Fruit fly (Drosophila melanogaster) whole organism, embryonic: ENCODE data around the gene salr.

Experiments used
- Blimp-1 ChIP-seq: fragments of 200-800 bp; sonication (Bioruptor generic); optimal IDR thresholded peaks from 3 replicates; lab custom pipeline; 2018; ENCODE audit warnings: missing biosample characterization, missing genetic modification characterization, mild to moderate bottlenecking, moderate library complexity, missing genetic modification reagents
- Bteb2 ChIP-seq: fragments of 200-800 bp; sonication (Bioruptor generic); optimal IDR thresholded peaks from 2 replicates; lab custom pipeline; 2016; ENCODE audit warnings: missing biosample characterization, missing genetic modification characterization
- CG10565 ChIP-seq: fragments of 200-800 bp; sonication (Bioruptor generic); optimal IDR thresholded peaks from 3 replicates; lab custom pipeline; 2016; ENCODE audit warnings: missing biosample characterization, mild to moderate bottlenecking, missing genetic modification characterization
- CG10654 ChIP-seq: fragments of 200-800 bp; sonication (Bioruptor generic); optimal IDR thresholded peaks from 2 replicates; lab custom pipeline; 2016; ENCODE audit warnings: missing biosample characterization, missing genetic modification characterization
- CG10979 ChIP-seq: fragments of 200-800 bp; sonication (Bioruptor generic); optimal IDR thresholded peaks from 2 replicates; lab custom pipeline; 2018; ENCODE audit warnings: missing biosample characterization, mild to moderate bottlenecking, missing genetic modification characterization, moderate library complexity
- CG13775 ChIP-seq: fragments of 200-800 bp; sonication (Bioruptor generic); optimal IDR thresholded peaks from 3 replicates; lab custom pipeline; 2017; ENCODE audit warnings: missing biosample characterization, mild to moderate bottlenecking, missing genetic modification characterization
- CG14710 ChIP-seq: fragments of 200-800 bp; sonication (Bioruptor generic); optimal IDR thresholded peaks from 3 replicates; lab custom pipeline; 2019; ENCODE audit warnings: missing biosample characterization, mild to moderate bottlenecking, missing genetic modification characterization, moderate library complexity
- CG17328 ChIP-seq: fragments of 200-800 bp; sonication (Bioruptor generic); IDR thresholded peaks from 2 replicates; pipeline ENCODE4 v1.3.6; 2022; ENCODE audit warnings: missing biosample characterization, missing genetic modification characterization
- CG17361 ChIP-seq: fragments of 200-800 bp; sonication (Bioruptor generic); IDR thresholded peaks from 3 replicates; pipeline ENCODE4 v1.3.6; 2022; ENCODE audit warnings: missing biosample characterization, missing genetic modification characterization
- CG18011 ChIP-seq: fragments of 200-800 bp; sonication (Bioruptor generic); optimal IDR thresholded peaks from 2 replicates; lab custom pipeline; 2017; ENCODE audit warnings: missing biosample characterization, missing genetic modification characterization, mild to moderate bottlenecking, moderate library complexity, missing genotype
- CG2199 ChIP-seq: fragments of 200-800 bp; sonication (Bioruptor generic); IDR thresholded peaks from 3 replicates; pipeline ENCODE4 v1.3.6; 2022; ENCODE audit warnings: missing biosample characterization, missing genetic modification characterization
- CG2712 ChIP-seq: fragments of 200-800 bp; optimal IDR thresholded peaks from 3 replicates; lab custom pipeline; 2019; ENCODE audit warnings: missing biosample characterization, mild to moderate bottlenecking, missing genetic modification characterization, moderate library complexity
- CG30020 ChIP-seq: fragments of 200-800 bp; optimal IDR thresholded peaks from 2 replicates; lab custom pipeline; 2019; ENCODE audit warnings: missing biosample characterization, mild to moderate bottlenecking, missing genetic modification characterization, moderate library complexity
- CG31388 ChIP-seq: fragments of 200-800 bp; sonication (Bioruptor generic); optimal IDR thresholded peaks from 2 replicates; lab custom pipeline; 2016; ENCODE audit warnings: missing biosample characterization, missing genetic modification characterization
- CG32772 ChIP-seq: fragments of 200-800 bp; sonication (Bioruptor generic); IDR thresholded peaks from 2 replicates; pipeline ENCODE4 v1.3.6; 2022; ENCODE audit warnings: missing biosample characterization, missing genetic modification characterization
- CG34376 ChIP-seq: fragments of 200-800 bp; sonication (Bioruptor generic); optimal IDR thresholded peaks from 2 replicates; lab custom pipeline; 2018; ENCODE audit warnings: missing biosample characterization, mild to moderate bottlenecking, missing genetic modification characterization
- CG3995 ChIP-seq: fragments of 200-800 bp; sonication (Bioruptor generic); optimal IDR thresholded peaks from 3 replicates; lab custom pipeline; 2016; ENCODE audit warnings: missing biosample characterization, missing genetic modification characterization
- CG4282 ChIP-seq: fragments of 200-800 bp; sonication (Bioruptor generic); optimal IDR thresholded peaks from 2 replicates; lab custom pipeline; 2016; ENCODE audit warnings: missing biosample characterization, missing genetic modification characterization
- CG7556 ChIP-seq: fragments of 200-800 bp; sonication (Bioruptor generic); optimal IDR thresholded peaks from 2 replicates; lab custom pipeline; 2017; ENCODE audit warnings: missing biosample characterization, mild to moderate bottlenecking, missing genetic modification characterization
- CG9727 ChIP-seq: fragments of 200-800 bp; sonication (Bioruptor generic); optimal IDR thresholded peaks from 3 replicates; lab custom pipeline; 2017; ENCODE audit warnings: missing biosample characterization, mild to moderate bottlenecking, missing genetic modification characterization
- CTCF ChIP-seq: fragments of 200-800 bp; sonication (Bioruptor generic); optimal IDR thresholded peaks from 2 replicates; lab custom pipeline; 2017; ENCODE audit warnings: missing biosample characterization, mild to moderate bottlenecking, missing genetic modification characterization, moderate library complexity
- Deaf1 ChIP-seq: fragments of 200-800 bp; optimal IDR thresholded peaks from 3 replicates; lab custom pipeline; 2019; ENCODE audit warnings: missing biosample characterization, mild to moderate bottlenecking, missing genetic modification characterization, moderate library complexity
- Gsc ChIP-seq: fragments of 200-800 bp; sonication (Bioruptor generic); IDR thresholded peaks from 2 replicates; pipeline ENCODE4 v1.3.6; 2022; ENCODE audit warnings: missing biosample characterization, missing genetic modification characterization
- H15 ChIP-seq: fragments of 200-800 bp; sonication (Bioruptor generic); IDR thresholded peaks from 3 replicates; pipeline ENCODE4 v1.3.6; 2022; ENCODE audit warnings: missing biosample characterization, missing genetic modification characterization
- HLH4C ChIP-seq: fragments of 200-800 bp; sonication (Bioruptor generic); IDR thresholded peaks from 3 replicates; pipeline ENCODE4 v1.3.6; 2022; ENCODE audit warnings: missing biosample characterization, missing genetic modification characterization; ENCODE audit not compliant: partially characterized antibody
- Oli ChIP-seq: fragments of 200-800 bp; sonication (Bioruptor generic); optimal IDR thresholded peaks from 2 replicates; lab custom pipeline; 2018; ENCODE audit warnings: missing biosample characterization, mild to moderate bottlenecking, missing genetic modification characterization, moderate library complexity
- Pdp1 ChIP-seq, 2 experiments: fragments of 200-800 bp; sonication (Bioruptor generic); optimal IDR thresholded peaks; 3 replicates each; lab custom pipeline; 2016; ENCODE audit warnings: missing biosample characterization in 2 of 2, missing genetic modification characterization in 2 of 2, mild to moderate bottlenecking in 1 of 2, moderate library complexity in 1 of 2
- Xrp1 ChIP-seq: fragments of 200-800 bp; sonication (Bioruptor generic); IDR thresholded peaks from 2 replicates; pipeline ENCODE4 v1.3.6; 2022; ENCODE audit warnings: missing biosample characterization, missing genetic modification characterization
- YL-1 ChIP-seq: fragments of 200-800 bp; sonication (Bioruptor generic); optimal IDR thresholded peaks from 3 replicates; lab custom pipeline; 2017; ENCODE audit warnings: missing biosample characterization, mild to moderate bottlenecking, missing genetic modification characterization
- bsh ChIP-seq, 2 experiments: fragments of 200-800 bp; sonication (Bioruptor generic); optimal IDR thresholded peaks; 2 replicates each; lab custom pipeline; 2017 to 2018; ENCODE audit warnings: mild to moderate bottlenecking in 2 of 2, missing biosample characterization in 2 of 2, missing genetic modification characterization in 2 of 2, moderate library complexity in 1 of 2
- cato ChIP-seq: fragments of 200-800 bp; sonication (Bioruptor generic); optimal IDR thresholded peaks from 2 replicates; lab custom pipeline; 2016; ENCODE audit warnings: missing biosample characterization, missing genetic modification characterization, borderline replicate concordance
- gem ChIP-seq: fragments of 200-800 bp; sonication (Bioruptor generic); optimal IDR thresholded peaks from 2 replicates; lab custom pipeline; 2019; ENCODE audit warnings: missing biosample characterization, mild to moderate bottlenecking, missing genetic modification characterization, moderate library complexity
- h ChIP-seq: fragments of >200 bp; optimal IDR thresholded peaks from 2 replicates; lab custom pipeline; 2017
- ind ChIP-seq: fragments of 200-800 bp; sonication (Bioruptor generic); optimal IDR thresholded peaks from 3 replicates; lab custom pipeline; 2016; ENCODE audit warnings: missing biosample characterization, missing genetic modification characterization
- lola ChIP-seq, 3 experiments: fragments of >200 bp in 2 of 3; fragments of 200-800 bp in 1 of 3; sonication (Bioruptor generic) in 1 of 3; optimal IDR thresholded peaks; 2 replicates each; lab custom pipeline; 2017 to 2019; ENCODE audit warnings: missing biosample characterization in 3 of 3, missing genetic modification characterization in 3 of 3, mild to moderate bottlenecking in 1 of 3, moderate library complexity in 1 of 3
- nmo ChIP-seq: fragments of 200-800 bp; sonication (Bioruptor generic); optimal IDR thresholded peaks from 2 replicates; lab custom pipeline; 2018; ENCODE audit warnings: missing biosample characterization, mild to moderate bottlenecking, missing genetic modification characterization, moderate library complexity
- oc ChIP-seq: fragments of 200-800 bp; sonication (Bioruptor generic); optimal IDR thresholded peaks from 2 replicates; lab custom pipeline; 2018; ENCODE audit warnings: missing biosample characterization, mild to moderate bottlenecking, missing genetic modification characterization, moderate library complexity
- pnt ChIP-seq: fragments of 200-800 bp; sonication (Bioruptor generic); optimal IDR thresholded peaks from 3 replicates; lab custom pipeline; 2016; ENCODE audit warnings: missing biosample characterization, missing genetic modification characterization
- prd ChIP-seq, 3 experiments: fragments of >200 bp in 2 of 3; fragments of 200-800 bp in 1 of 3; sonication (Bioruptor generic) in 1 of 3; optimal IDR thresholded peaks in 2 of 3; IDR thresholded peaks in 1 of 3; 2 replicates in 2 of 3; 3 replicates in 1 of 3; pipeline versions ENCODE4 v1.3.6 to Lab custom; 2017 to 2022; ENCODE audit warnings: missing biosample characterization in 1 of 3, missing genetic modification characterization in 1 of 3
- rib ChIP-seq: fragments of 200-800 bp; sonication (Bioruptor generic); IDR thresholded peaks from 2 replicates; pipeline ENCODE4 v1.3.6; 2022; ENCODE audit warnings: missing biosample characterization, missing genetic modification characterization
- row ChIP-seq: fragments of 200-800 bp; sonication (Bioruptor generic); IDR thresholded peaks from 3 replicates; pipeline ENCODE4 v1.3.6; 2022; ENCODE audit warnings: missing biosample characterization, missing genetic modification characterization
- tio ChIP-seq: fragments of 200-800 bp; sonication (Bioruptor generic); optimal IDR thresholded peaks from 2 replicates; lab custom pipeline; 2017; ENCODE audit warnings: missing biosample characterization, missing genetic modification characterization, inconsistent platforms
- tna ChIP-seq: fragments of 200-800 bp; sonication (Bioruptor generic); IDR thresholded peaks from 2 replicates; pipeline ENCODE4 v1.3.6; 2022; ENCODE audit warnings: missing biosample characterization, missing genetic modification characterization; ENCODE audit not compliant: partially characterized antibody
- unpg ChIP-seq: fragments of 200-800 bp; sonication (Bioruptor generic); optimal IDR thresholded peaks from 3 replicates; lab custom pipeline; 2018; ENCODE audit warnings: missing biosample characterization, mild to moderate bottlenecking, missing genetic modification characterization, moderate library complexity
- usp ChIP-seq: fragments of >200 bp; optimal IDR thresholded peaks from 2 replicates; lab custom pipeline; 2017; ENCODE audit warnings: missing biosample characterization, missing genetic modification characterization
- vvl ChIP-seq: fragments of 200-800 bp; sonication (Bioruptor generic); IDR thresholded peaks from 2 replicates; pipeline ENCODE4 v1.3.6; 2022; ENCODE audit warnings: missing biosample characterization, missing genetic modification characterization
- zen ChIP-seq: fragments of 200-800 bp; sonication (Bioruptor generic); optimal IDR thresholded peaks from 3 replicates; lab custom pipeline; 2018; ENCODE audit warnings: missing biosample characterization, mild to moderate bottlenecking, missing genetic modification characterization, moderate library complexity
- zfh1 ChIP-seq: fragments of 200-800 bp; sonication (Bioruptor generic); IDR thresholded peaks from 3 replicates; pipeline ENCODE4 v1.3.6; 2022; ENCODE audit warnings: missing biosample characterization, missing genetic modification characterization

Gene salr

DNA sequence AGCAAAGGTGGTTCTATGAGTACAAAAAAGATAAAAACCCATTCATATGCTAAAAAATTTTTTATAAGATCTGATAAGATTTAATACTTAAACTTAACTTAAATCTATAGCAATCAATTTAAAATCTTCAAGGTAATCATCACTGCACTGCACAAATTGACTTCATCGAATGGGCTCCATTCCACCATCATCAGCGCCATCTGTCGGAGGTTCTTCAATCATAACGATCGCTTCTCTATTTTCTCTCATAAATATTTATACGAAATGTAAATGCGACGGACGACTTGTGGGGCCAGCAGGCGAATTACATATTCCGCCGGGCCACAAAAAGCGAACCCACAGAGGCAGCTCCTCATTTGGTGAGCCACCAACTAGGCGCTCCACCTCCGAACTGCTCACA, 40.2 kb upstream of the salr start (continued):
- TF ChIP-seq tna (GFP tag; lab: Robert Waterston, UW) (no peak), CTCF (GFP tag; lab: Kevin White, UChicago) (peak; percentile 83), CG32772 (GFP tag; lab: Robert Waterston, UW) (no peak), prd (optimal IDR thresholded peaks at IDR 0.05; lab: Kevin White, UChicago) (no peak), prd (GFP tag; IDR thresholded peaks at IDR 0.05; lab: Robert Waterston, UW) (no peak), CG4282 (GFP tag; lab: Kevin White, UChicago) (no peak), CG2199 (GFP tag; lab: Robert Waterston, UW) (0 out of 3 replicates have a peak, but pooled peaks have one; percentile 13), vvl (GFP tag; lab: Robert Waterston, UW) (peak; percentile 43; the same call in 1 of the 2 replicates), HLH4C (GFP tag; lab: Robert Waterston, UW) (no peak), YL-1 (GFP tag; lab: Kevin White, UChicago) (no peak), CG13775 (GFP tag; lab: Kevin White, UChicago) (no peak), usp (GFP tag; lab: Kevin White, UChicago) (no peak), rib (GFP tag; lab: Robert Waterston, UW) (no peak), CG10979 (tag; lab: Kevin White, UChicago) (peak; percentile 55), pnt (GFP tag; lab: Kevin White, UChicago) (no peak), CG18011 (no peak), CG34376 (GFP tag; lab: Kevin White, UChicago) (no peak), cato (no peak), CG17361 (GFP tag; lab: Robert Waterston, UW) (no peak)

DNA sequence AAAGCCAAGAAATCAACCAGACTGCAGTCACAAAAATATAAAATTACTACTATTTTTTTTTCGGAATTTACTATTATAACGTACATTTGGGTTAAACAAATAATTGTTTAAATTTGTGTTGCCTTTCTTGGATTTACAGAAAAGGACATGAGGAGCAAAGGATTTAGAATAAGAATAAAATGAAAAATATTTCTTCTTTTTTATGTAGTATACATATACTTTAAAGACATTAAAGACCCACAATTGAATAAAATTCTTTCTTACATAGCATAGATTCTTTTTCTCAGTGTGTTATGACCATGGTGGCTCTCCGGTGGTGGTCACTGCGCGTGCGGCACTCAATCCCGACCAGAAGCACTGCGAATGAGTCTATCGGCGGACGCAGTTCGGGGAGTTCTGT, 39.5 kb upstream of the salr start:
- no peak for TF ChIP-seq ind (GFP tag; lab: Kevin White, UChicago)
- TF ChIP-seq gem: peak; percentile 6

DNA sequence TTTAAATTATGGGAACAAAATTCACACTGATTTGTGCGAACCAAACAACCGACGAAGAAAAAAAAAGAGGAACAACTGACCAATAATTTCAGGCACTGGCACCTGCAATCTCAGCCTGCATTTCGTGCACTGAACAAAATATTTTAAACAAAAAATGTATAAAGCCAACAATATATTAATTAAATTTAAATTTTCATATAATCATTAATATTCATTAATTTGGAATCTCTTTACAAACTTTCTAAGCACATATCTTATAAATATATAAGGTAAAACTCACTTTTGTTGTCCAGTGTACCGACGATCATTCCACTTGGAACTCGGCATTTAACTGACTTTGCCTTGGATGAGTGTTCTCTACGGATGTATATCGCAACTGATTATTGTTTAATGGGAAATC, 36.6 kb upstream of the salr start:
- TF ChIP-seq h (lab: Kevin White, UChicago): no peak
- peak; percentile 4 for TF ChIP-seq unpg (GFP tag; lab: Kevin White, UChicago)
- peak; percentile 20 for TF ChIP-seq CG14710 (tag; lab: Kevin White, UChicago)
- peak; percentile 19 for TF ChIP-seq nmo (GFP tag; lab: Kevin White, UChicago)
- TF ChIP-seq CG30020 (tag; lab: Kevin White, UChicago): no peak
- peak; percentile 13 for TF ChIP-seq Oli (tag; lab: Kevin White, UChicago)
- TF ChIP-seq CG7556 (GFP tag; lab: Kevin White, UChicago): no peak
- no peak for TF ChIP-seq Deaf1
- no peak for TF ChIP-seq CG3995 (GFP tag; lab: Kevin White, UChicago)
- TF ChIP-seq Bteb2 (GFP tag; lab: Kevin White, UChicago): no peak
- TF ChIP-seq row (GFP tag; lab: Robert Waterston, UW): 0 out of 3 replicates have a peak, but pooled peaks have one; percentile 6
- TF ChIP-seq CG10565: no peak
- peak; percentile 18 for TF ChIP-seq CG10979 (tag; lab: Kevin White, UChicago)
- no peak for TF ChIP-seq CG10654
- TF ChIP-seq CG2712 (tag; lab: Kevin White, UChicago): peak; percentile 42
- TF ChIP-seq zfh1 (GFP tag; lab: Robert Waterston, UW): peak; percentile 39; the same call in 1 of the 3 replicates
- TF ChIP-seq bsh (GFP tag; optimal IDR thresholded peaks at IDR 0.05; lab: Kevin White, UChicago): peak in 1 of 2 experiments; percentile 23
- peak; percentile 51 for TF ChIP-seq gem
- no peak for TF ChIP-seq CG31388 (GFP tag; lab: Kevin White, UChicago)
- TF ChIP-seq lola (GFP tag; optimal IDR thresholded peaks at IDR 0.05; lab: Kevin White, UChicago): peak in 1 of 3 experiments; percentile 5
- peak; percentile 7 for TF ChIP-seq Blimp-1 (GFP tag; lab: Kevin White, UChicago)
- TF ChIP-seq CG17328 (GFP tag; lab: Robert Waterston, UW): no peak
- TF ChIP-seq CG9727: peak; percentile 22
- peak; percentile 38 for TF ChIP-seq zen
- peak; percentile 14 for TF ChIP-seq tio (GFP tag; lab: Kevin White, UChicago)
- no peak for TF ChIP-seq Gsc
- no peak for TF ChIP-seq Pdp1 (GFP tag; optimal IDR thresholded peaks at IDR 0.05; lab: Kevin White, UChicago)
- no peak for TF ChIP-seq oc (tag; lab: Kevin White, UChicago)
- TF ChIP-seq H15 (GFP tag; lab: Robert Waterston, UW): no peak
- TF ChIP-seq Xrp1 (GFP tag; lab: Robert Waterston, UW): peak; percentile 49; the same call in 1 of the 2 replicates
